Fruit fly (Drosophila melanogaster) whole organism, prepupa: Measurements from ENCODE around the gene Lerp.

Source experiments
- Blimp-1 ChIP-seq: fragments of 200-800 bp; sonication (Bioruptor generic); optimal IDR thresholded peaks from 3 replicates; lab custom pipeline; 2017; ENCODE audit warnings: missing biosample characterization, missing genetic modification characterization, mild to moderate bottlenecking, moderate library complexity, missing genetic modification reagents
- CG6276 ChIP-seq: fragments of 200-800 bp; sonication (Bioruptor generic); optimal IDR thresholded peaks from 2 replicates; lab custom pipeline; 2017; ENCODE audit warnings: missing biosample characterization, mild to moderate bottlenecking, missing genetic modification characterization
- esn ChIP-seq: fragments of 200-800 bp; sonication (Bioruptor generic); optimal IDR thresholded peaks from 2 replicates; lab custom pipeline; 2016; ENCODE audit warnings: missing biosample characterization, mild to moderate bottlenecking, missing genetic modification characterization, moderate library complexity

- TF ChIP-seq esn (GFP tag; lab: Kevin White, UChicago) (peak; percentile 44), CG6276 (GFP tag; lab: Kevin White, UChicago) (no peak), Blimp-1 (GFP tag; lab: Kevin White, UChicago) (no peak)
These were observed 19.5 kb upstream of the Lerp start for dm6 chr3R:26882230-26883014.
